Worm (Caenorhabditis elegans) whole organism, L4 larva: ENCODE measurements around the gene T19D2.3.

ENCODE experiments used
- D1046.2 ChIP-seq: fragments of 200-800 bp; sonication (Bioruptor generic); IDR thresholded peaks from 2 replicates; pipeline ENCODE4 v1.3.6; 2022; ENCODE audit warnings: missing genetic modification characterization, missing compliant biosample characterization
- F26F4.8 ChIP-seq: fragments of 200-800 bp; sonication (Bioruptor generic); conservative IDR thresholded peaks from 2 replicates; pipeline ENCODE4 v1.3.6; 2022; ENCODE audit warnings: missing genetic modification characterization, missing compliant biosample characterization
- F37D6.2 ChIP-seq: sonication (generic microtip); optimal IDR thresholded peaks from 2 replicates; lab custom pipeline; 2016; ENCODE audit warnings: mild to moderate bottlenecking, missing genetic modification characterization, missing compliant biosample characterization
- F49E8.2 ChIP-seq: sonication (generic microtip); optimal IDR thresholded peaks from 2 replicates; lab custom pipeline; 2016; ENCODE audit warnings: missing compliant biosample characterization, mild to moderate bottlenecking, missing genetic modification characterization, borderline replicate concordance
- T20F7.1 ChIP-seq: fragments of 200-800 bp; sonication (Bioruptor generic); optimal IDR thresholded peaks from 2 replicates; lab custom pipeline; 2018; ENCODE audit warnings: mild to moderate bottlenecking, missing genetic modification characterization, missing compliant biosample characterization
- Y48G9A.11 ChIP-seq: fragments of 200-800 bp; sonication (Bioruptor generic); IDR thresholded peaks from 2 replicates; pipeline ENCODE4 v1.3.6; 2022; ENCODE audit warnings: missing genetic modification reagents, missing genetic modification characterization, missing compliant biosample characterization
- aha-1 ChIP-seq: fragments of 150-350 bp; peaks from one replicate; lab custom pipeline; 2014; ENCODE audit warnings: missing biosample characterization, missing genetic modification characterization
- ama-1 ChIP-seq: fragments of 150-350 bp; optimal IDR thresholded peaks from 2 replicates; lab custom pipeline; 2014; ENCODE audit warnings: inconsistent platforms, mixed read lengths
- ceh-44 ChIP-seq: fragments of 200-800 bp; sonication (Bioruptor generic); IDR thresholded peaks from 2 replicates; pipeline ENCODE4 v1.3.6; 2022; ENCODE audit warnings: missing genetic modification reagents, missing genetic modification characterization, missing compliant biosample characterization
- ces-1 ChIP-seq: fragments of 150-350 bp; sonication (generic microtip); optimal IDR thresholded peaks from 4 replicates; lab custom pipeline; 2014; ENCODE audit warnings: missing biosample characterization, missing genetic modification reagents, missing genetic modification characterization
- cey-2 ChIP-seq: sonication (generic microtip); optimal IDR thresholded peaks from 3 replicates; lab custom pipeline; 2017; ENCODE audit warnings: missing genetic modification characterization, mild to moderate bottlenecking, missing compliant biosample characterization, antibody characterized with exemption, borderline replicate concordance; ENCODE audit not compliant: insufficient read depth
- daf-19 ChIP-seq: fragments of 200-800 bp; sonication (Bioruptor generic); conservative IDR thresholded peaks from 2 replicates; pipeline ENCODE4 v1.3.6; 2022; ENCODE audit warnings: missing genetic modification characterization, missing compliant biosample characterization
- dmd-6 ChIP-seq: fragments of 200-800 bp; sonication (Bioruptor generic); IDR thresholded peaks from 2 replicates; pipeline ENCODE4 v1.3.6; 2022; ENCODE audit warnings: missing genetic modification reagents, missing genetic modification characterization, missing compliant biosample characterization
- dve-1 ChIP-seq: sonication (generic microtip); optimal IDR thresholded peaks from 2 replicates; lab custom pipeline; 2017; ENCODE audit warnings: antibody characterized with exemption, mild to moderate bottlenecking, missing genetic modification characterization, missing compliant biosample characterization; ENCODE audit not compliant: insufficient read depth
- fos-1 ChIP-seq: fragments of 150-350 bp; optimal IDR thresholded peaks from 2 replicates; lab custom pipeline; 2014; ENCODE audit warnings: missing biosample characterization, missing genetic modification characterization
- gei-8 ChIP-seq: fragments of 200-800 bp; sonication (Bioruptor generic); optimal IDR thresholded peaks from 2 replicates; lab custom pipeline; 2018; ENCODE audit warnings: mild to moderate bottlenecking, missing genetic modification characterization, missing compliant biosample characterization
- jun-1 ChIP-seq: fragments of 150-350 bp; optimal IDR thresholded peaks from 2 replicates; lab custom pipeline; 2014; ENCODE audit warnings: missing biosample characterization, missing genetic modification reagents, missing genetic modification characterization
- lin-15B ChIP-seq: fragments of 150-350 bp; sonication (generic microtip); optimal IDR thresholded peaks from 3 replicates; lab custom pipeline; 2014; ENCODE audit warnings: missing biosample characterization, missing genetic modification characterization
- lin-38 ChIP-seq: fragments of 200-800 bp; sonication (Bioruptor generic); IDR thresholded peaks from 2 replicates; pipeline ENCODE4 v1.3.6; 2022; ENCODE audit warnings: missing genetic modification reagents, missing genetic modification characterization, missing compliant biosample characterization
- lir-3 ChIP-seq: sonication (generic microtip); optimal IDR thresholded peaks from 2 replicates; lab custom pipeline; 2016; ENCODE audit warnings: mild to moderate bottlenecking, missing genetic modification characterization, missing compliant biosample characterization
- lsy-2 ChIP-seq, 2 experiments: fragments of 150-350 bp in 1 of 2; sonication (generic microtip) in 1 of 2; optimal IDR thresholded peaks; 2 replicates each; lab custom pipeline; 2014 to 2017; ENCODE audit warnings: missing biosample characterization in 2 of 2, missing genetic modification characterization in 2 of 2
- mes-2 ChIP-seq: sonication (generic microtip); optimal IDR thresholded peaks from 2 replicates; lab custom pipeline; 2016; ENCODE audit warnings: missing genotype, mild to moderate bottlenecking, missing genetic modification characterization, missing compliant biosample characterization; ENCODE audit not compliant: poor library complexity, severe bottlenecking
- mxl-3 ChIP-seq: fragments of 200-800 bp; sonication (Bioruptor generic); optimal IDR thresholded peaks from 2 replicates; lab custom pipeline; 2018; ENCODE audit warnings: mild to moderate bottlenecking, missing genetic modification characterization, missing compliant biosample characterization
- nhr-102 ChIP-seq: sonication (generic microtip); optimal IDR thresholded peaks from 2 replicates; lab custom pipeline; 2016; ENCODE audit warnings: mild to moderate bottlenecking, missing genetic modification characterization, moderate library complexity, missing compliant biosample characterization
- pha-4 ChIP-seq, 2 experiments: fragments of 150-350 bp in 1 of 2; fragments of 200-800 bp in 1 of 2; sonication (Bioruptor generic) in 1 of 2; IDR thresholded peaks in 1 of 2; optimal IDR thresholded peaks in 1 of 2; 2 replicates each; pipeline versions ENCODE4 v1.3.6 to Lab custom; 2014 to 2022; ENCODE audit warnings: missing genetic modification characterization in 2 of 2, missing genetic modification reagents in 2 of 2, missing biosample characterization in 1 of 2, missing compliant biosample characterization in 1 of 2
- php-3 ChIP-seq: fragments of 200-800 bp; sonication (Bioruptor generic); IDR thresholded peaks from 2 replicates; pipeline ENCODE4 v1.3.6; 2022; ENCODE audit warnings: missing genetic modification reagents, missing genetic modification characterization, missing compliant biosample characterization
- rbr-2 ChIP-seq: sonication (generic microtip); optimal IDR thresholded peaks from 2 replicates; lab custom pipeline; 2016; ENCODE audit warnings: missing genotype, missing genetic modification characterization, missing compliant biosample characterization
- snpc-1.2 ChIP-seq: fragments of 200-800 bp; sonication (Bioruptor generic); IDR thresholded peaks from 2 replicates; pipeline ENCODE4 v1.3.6; 2022; ENCODE audit warnings: missing genetic modification reagents, missing genetic modification characterization, missing compliant biosample characterization
- snpc-4 ChIP-seq: fragments of 150-350 bp; optimal IDR thresholded peaks from 2 replicates; lab custom pipeline; 2014; ENCODE audit warnings: missing biosample characterization, missing genetic modification characterization
- unc-62 ChIP-seq, 3 experiments: fragments of 150-350 bp in 1 of 3; sonication (generic microtip); optimal IDR thresholded peaks in 2 of 3; peaks in 1 of 3; 1 replicate in 1 of 3; 2 replicates in 2 of 3; lab custom pipeline; 2014 to 2017; ENCODE audit warnings: missing biosample characterization in 3 of 3, missing genetic modification characterization in 3 of 3, missing genetic modification reagents in 3 of 3, missing genotype in 1 of 3
- ztf-11 ChIP-seq: fragments of 150-350 bp; optimal IDR thresholded peaks from 2 replicates; lab custom pipeline; 2014; ENCODE audit warnings: missing biosample characterization, missing genetic modification characterization

The T19D2.3 gene

ce11 chrX:3932694-3933093 is 6.4 kb upstream of the T19D2.3 start:
- TF ChIP-seq ztf-11 (tag; lab: Kevin White, UChicago) (no peak), unc-62 (GFP tag; optimal IDR thresholded peaks at IDR 0.05 in 1 of 2; lab: Kevin White, UChicago) (peak in 1 of 2 experiments; percentile 23), unc-62 (tag; optimal IDR thresholded peaks at IDR 0.05; lab: Kevin White, UChicago) (no peak)
- TF ChIP-seq, all 104 proteins: peak for 1

DNA sequence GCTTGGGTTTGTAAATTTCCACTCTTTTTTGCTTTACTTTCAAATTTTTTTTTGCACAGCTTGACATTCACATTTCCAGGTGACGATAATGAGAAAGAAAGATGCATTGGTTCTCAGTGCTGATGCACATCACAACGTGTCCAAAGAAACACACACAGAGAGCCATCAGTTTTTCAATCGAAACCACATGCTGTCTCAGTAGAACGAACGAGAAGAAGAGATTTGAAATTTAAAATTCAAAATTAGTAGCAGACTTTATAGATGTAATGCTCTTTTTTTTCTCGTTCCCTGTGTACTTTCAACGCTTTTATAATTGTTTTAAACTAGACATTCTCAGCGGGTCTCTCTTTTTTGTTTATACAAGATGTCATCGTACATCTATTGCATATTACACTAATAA is 1.6 kb upstream of the T19D2.3 start:
- TF ChIP-seq ceh-44 (GFP tag; lab: Robert Waterston, UW) (no peak), T20F7.1 (no peak), unc-62 (GFP tag; optimal IDR thresholded peaks at IDR 0.05 in 1 of 2; lab: Kevin White, UChicago) (no peak), unc-62 (tag; optimal IDR thresholded peaks at IDR 0.05; lab: Kevin White, UChicago) (no peak), gei-8 (GFP tag; lab: Kevin White, UChicago) (no peak), lin-38 (GFP tag; lab: Robert Waterston, UW) (no peak), lin-15B (tag; lab: Kevin White, UChicago) (no peak), fos-1 (no peak), dve-1 (tag; lab: Kevin White, UChicago) (no peak), pha-4 (GFP tag; IDR thresholded peaks at IDR 0.05; lab: Robert Waterston, UW) (no peak), pha-4 (tag; optimal IDR thresholded peaks at IDR 0.05; lab: Kevin White, UChicago) (no peak), jun-1 (no peak), mxl-3 (GFP tag; lab: Kevin White, UChicago) (no peak)

ce11 chrX:3937884-3938283 is 1.2 kb upstream of the T19D2.3 start:
- TF ChIP-seq aha-1 (tag; lab: Kevin White, UChicago): peak; percentile 96
- no peak for TF ChIP-seq rbr-2 (tag; lab: Kevin White, UChicago)
- no peak for TF ChIP-seq ama-1 (lab: Kevin White, UChicago)

- no peak for TF ChIP-seq snpc-1.2 (GFP tag; lab: Robert Waterston, UW)
- TF ChIP-seq dve-1 (tag; lab: Kevin White, UChicago): no peak
- TF ChIP-seq nhr-102 (tag; lab: Kevin White, UChicago): no peak
- TF ChIP-seq dmd-6 (GFP tag; lab: Robert Waterston, UW): no peak
- TF ChIP-seq daf-19 (GFP tag; lab: Robert Waterston, UW): no peak
- TF ChIP-seq lir-3 (tag; lab: Kevin White, UChicago): no peak
- TF ChIP-seq Y48G9A.11: no peak
- no peak for TF ChIP-seq ces-1 (GFP tag; lab: Kevin White, UChicago)
- no peak for TF ChIP-seq F49E8.2 (tag; lab: Kevin White, UChicago)
- peak in 1 of 2 experiments; percentile 82 for TF ChIP-seq unc-62 (GFP tag; optimal IDR thresholded peaks at IDR 0.05 in 1 of 2; lab: Kevin White, UChicago)
- TF ChIP-seq unc-62 (tag; optimal IDR thresholded peaks at IDR 0.05; lab: Kevin White, UChicago): no peak
- no peak for TF ChIP-seq F37D6.2
- no peak for TF ChIP-seq snpc-4 (tag; lab: Kevin White, UChicago)
- TF ChIP-seq D1046.2: 0 out of 2 replicates have a peak, but pooled peaks have one; percentile 26
- TF ChIP-seq F26F4.8 (GFP tag; lab: Robert Waterston, UW): no peak
- no peak for TF ChIP-seq cey-2 (tag; lab: Kevin White, UChicago)
- TF ChIP-seq mes-2 (tag; lab: Kevin White, UChicago): no peak
These were observed 3.2 kb downstream of the T19D2.3 start, which contains the start of gene T19D2.13 for ce11 chrX:3942267-3942666. Gene T19D2.13, minus strand, starts transcription at chrX:3942367.

DNA sequence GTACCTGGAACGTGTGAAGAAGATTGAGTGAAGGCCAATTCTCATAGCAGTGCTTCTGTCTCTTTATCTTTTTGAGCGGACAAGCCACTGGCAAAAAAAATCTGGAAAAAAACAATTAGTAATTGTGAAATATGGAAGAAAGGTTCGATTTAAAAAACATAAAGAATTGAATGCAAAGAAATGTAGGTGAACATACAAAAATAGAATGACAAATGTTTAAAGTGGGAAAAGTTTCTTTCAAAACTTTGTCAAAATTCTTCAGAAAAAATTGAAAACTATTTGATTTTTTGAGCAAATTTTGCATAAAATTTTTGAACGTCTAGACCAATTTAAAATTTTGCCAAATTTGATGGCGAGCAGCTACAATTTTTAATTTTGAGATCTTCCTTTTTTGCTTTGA is 4.2 kb downstream of the T19D2.3 start, which contains the start of gene ptp-4A2:
ptp-4A2 (minus strand) TSS at position 101 of the 400 bp plus-strand sequence.
- TF ChIP-seq php-3: no peak
- no peak for TF ChIP-seq lsy-2 (tag; optimal IDR thresholded peaks at IDR 0.05; lab: Kevin White, UChicago)
